Fruit fly (Drosophila melanogaster): ENCODE measurements around the gene CG3430.

CG3430 gene

dm6 chr2L:7005489-7005888, 48.7 kb downstream of the CG3430 start:
- no peak for TF ChIP-seq kay (GFP tag; optimal IDR thresholded peaks at IDR 0.05)
- no peak for TF ChIP-seq CG16815 (GFP tag; optimal IDR thresholded peaks at IDR 0.05)
- peak; percentile 3 for TF ChIP-seq cg (GFP tag; optimal IDR thresholded peaks at IDR 0.05)
- TF ChIP-seq CG33213 (GFP tag; optimal IDR thresholded peaks at IDR 0.05) = no peak
- no peak for TF ChIP-seq CG4282 (GFP tag; optimal IDR thresholded peaks at IDR 0.05)
- no peak for TF ChIP-seq CG2120 (GFP tag; optimal IDR thresholded peaks at IDR 0.05)
- TF ChIP-seq stc (GFP tag; IDR thresholded peaks at IDR 0.05) = no peak
- TF ChIP-seq sqz (GFP tag; optimal IDR thresholded peaks at IDR 0.05) = peak; percentile 67
- TF ChIP-seq Lim3 (GFP tag; IDR thresholded peaks at IDR 0.05) = no peak
- TF ChIP-seq CG3281 (GFP tag; optimal IDR thresholded peaks at IDR 0.05) = no peak
- peak; percentile 1 for TF ChIP-seq Blimp-1 (GFP tag; optimal IDR thresholded peaks at IDR 0.05)
- TF ChIP-seq sd (tag; optimal IDR thresholded peaks at IDR 0.05) = peak; percentile 28
- TF ChIP-seq kni (GFP tag; optimal IDR thresholded peaks at IDR 0.05) = peak; percentile 16
- peak; percentile 84 for TF ChIP-seq pros (GFP tag; optimal IDR thresholded peaks at IDR 0.05)
- TF ChIP-seq zfh1 (GFP tag; IDR thresholded peaks at IDR 0.05) = 0 out of 3 replicates have a peak, but pooled peaks have one; percentile 3
- TF ChIP-seq sr (GFP tag; IDR thresholded peaks at IDR 0.05) = no peak
- TF ChIP-seq Doc2 (GFP tag; IDR thresholded peaks at IDR 0.05) = no peak
- TF ChIP-seq CG1602 (GFP tag; optimal IDR thresholded peaks at IDR 0.05) = no peak
- no peak for TF ChIP-seq CG6254 (GFP tag; optimal IDR thresholded peaks at IDR 0.05)
- TF ChIP-seq odd (GFP tag; optimal IDR thresholded peaks at IDR 0.05) = no peak
- TF ChIP-seq chinmo (GFP tag; IDR thresholded peaks at IDR 0.05; ENCODE audit: partially characterized antibody) = 0 out of 4 replicates have a peak, but pooled peaks have one; percentile 53
- TF ChIP-seq CG11696 (GFP tag; IDR thresholded peaks at IDR 0.05) = no peak
- no peak for TF ChIP-seq slou (GFP tag; optimal IDR thresholded peaks at IDR 0.05)

- TF ChIP-seq sens (GFP tag) (peak; percentile 44), ci (GFP tag; IDR thresholded peaks at IDR 0.05) (0 out of 3 replicates have a peak, but pooled peaks have one; percentile 22), CG4360 (GFP tag; IDR thresholded peaks at IDR 0.05) (peak; percentile 74), CG2199 (GFP tag; IDR thresholded peaks at IDR 0.05) (0 out of 3 replicates have a peak, but pooled peaks have one; percentile 80), YL-1 (GFP tag; optimal IDR thresholded peaks at IDR 0.05) (no peak), bigmax (GFP tag; optimal IDR thresholded peaks at IDR 0.05) (peak; percentile 31), Blimp-1 (GFP tag; optimal IDR thresholded peaks at IDR 0.05) (peak; percentile 86), abd-A (tag; optimal IDR thresholded peaks at IDR 0.05) (no peak), odd (GFP tag; optimal IDR thresholded peaks at IDR 0.05) (no peak), tin (GFP tag; optimal IDR thresholded peaks at IDR 0.05) (no peak), pros (GFP tag; optimal IDR thresholded peaks at IDR 0.05) (peak; percentile 25), chinmo (GFP tag; IDR thresholded peaks at IDR 0.05; ENCODE audit: partially characterized antibody) (0 out of 4 replicates have a peak, but pooled peaks have one; percentile 37), Trl (optimal IDR thresholded peaks at IDR 0.05) (no peak), Trl (GFP tag; optimal IDR thresholded peaks at IDR 0.05) (no peak), CG14667 (GFP tag; IDR thresholded peaks at IDR 0.05) (no peak)
Observed at dm6 chr2L:7007564-7007963, 50.8 kb downstream of the CG3430 start.

Measured in whole organism, embryonic.